Worm (Caenorhabditis elegans) whole organism, L4 larva: ENCODE measurements around the gene Y67D8B.2.
"Not testable (repeated sequence)": the region's sequence is repeated elsewhere in the genome, so short reads cannot be mapped to it uniquely, and the experiment has no call there.

Source experiments
- R02D3.7 ChIP-seq: fragments of 150-350 bp; sonication (generic microtip); optimal IDR thresholded peaks from 3 replicates; lab custom pipeline; 2014; ENCODE audit warnings: missing biosample characterization, missing genetic modification characterization
- Y105C5A.15 ChIP-seq: fragments of 200-800 bp; sonication (Bioruptor generic); IDR thresholded peaks from 2 replicates; pipeline ENCODE4 v1.3.6; 2022; ENCODE audit warnings: missing genetic modification characterization, missing compliant biosample characterization
- aha-1 ChIP-seq: fragments of 150-350 bp; peaks from one replicate; lab custom pipeline; 2014; ENCODE audit warnings: missing biosample characterization, missing genetic modification characterization
- attf-4 ChIP-seq: sonication (generic microtip); optimal IDR thresholded peaks from 3 replicates; lab custom pipeline; 2017; ENCODE audit warnings: missing biosample characterization, missing genetic modification characterization
- ceh-20 ChIP-seq: fragments of 200-800 bp; sonication (Bioruptor generic); IDR thresholded peaks from 2 replicates; pipeline ENCODE4 v1.3.6; 2022; ENCODE audit warnings: missing genetic modification reagents, missing genetic modification characterization, missing compliant biosample characterization
- ceh-28 ChIP-seq: fragments of 150-350 bp; optimal IDR thresholded peaks from 2 replicates; lab custom pipeline; 2014; ENCODE audit warnings: missing biosample characterization, missing genetic modification reagents, missing genetic modification characterization
- ceh-82 ChIP-seq: sonication (generic microtip); optimal IDR thresholded peaks from 2 replicates; lab custom pipeline; 2017; ENCODE audit warnings: missing biosample characterization, missing genetic modification characterization
- ctbp-1 ChIP-seq: fragments of 200-800 bp; sonication (Bioruptor generic); IDR thresholded peaks from 2 replicates; pipeline ENCODE4 v1.3.6; 2022; ENCODE audit warnings: missing genetic modification reagents, missing genetic modification characterization, missing compliant biosample characterization
- daf-16 ChIP-seq, 3 experiments: sonication (generic microtip); optimal IDR thresholded peaks; 2 replicates each; lab custom pipeline; 2016 to 2017; ENCODE audit warnings: missing genetic modification characterization in 3 of 3, missing genetic modification reagents in 3 of 3, mild to moderate bottlenecking in 2 of 3, missing compliant biosample characterization in 2 of 3, missing biosample characterization in 1 of 3, moderate library complexity in 1 of 3
- daf-19 ChIP-seq: fragments of 200-800 bp; sonication (Bioruptor generic); conservative IDR thresholded peaks from 2 replicates; pipeline ENCODE4 v1.3.6; 2022; ENCODE audit warnings: missing genetic modification characterization, missing compliant biosample characterization
- dmd-8 ChIP-seq: fragments of 200-800 bp; sonication (Bioruptor generic); IDR thresholded peaks from 2 replicates; pipeline ENCODE4 v1.3.6; 2022; ENCODE audit warnings: missing genetic modification characterization, missing compliant biosample characterization
- dve-1 ChIP-seq: sonication (generic microtip); optimal IDR thresholded peaks from 2 replicates; lab custom pipeline; 2017; ENCODE audit warnings: antibody characterized with exemption, mild to moderate bottlenecking, missing genetic modification characterization, missing compliant biosample characterization; ENCODE audit not compliant: insufficient read depth
- egl-43 ChIP-seq: fragments of 200-800 bp; sonication (Bioruptor generic); IDR thresholded peaks from 2 replicates; pipeline ENCODE4 v1.3.6; 2022; ENCODE audit warnings: missing genetic modification reagents, missing genetic modification characterization, missing compliant biosample characterization
- gei-8 ChIP-seq: fragments of 200-800 bp; sonication (Bioruptor generic); optimal IDR thresholded peaks from 2 replicates; lab custom pipeline; 2018; ENCODE audit warnings: mild to moderate bottlenecking, missing genetic modification characterization, missing compliant biosample characterization
- hlh-11 ChIP-seq: fragments of 200-800 bp; sonication (Bioruptor generic); optimal IDR thresholded peaks from 2 replicates; lab custom pipeline; 2018; ENCODE audit warnings: mild to moderate bottlenecking, missing genetic modification characterization, missing compliant biosample characterization
- hlh-30 ChIP-seq: sonication (generic microtip); optimal IDR thresholded peaks from 2 replicates; lab custom pipeline; 2017; ENCODE audit warnings: antibody characterized with exemption, mild to moderate bottlenecking, missing genetic modification characterization, missing compliant biosample characterization; ENCODE audit not compliant: insufficient read depth
- hmg-1.1 ChIP-seq: fragments of 200-800 bp; sonication (Bioruptor generic); IDR thresholded peaks from 2 replicates; pipeline ENCODE4 v1.3.6; 2022; ENCODE audit warnings: missing genetic modification reagents, missing genetic modification characterization, missing compliant biosample characterization
- lim-7 ChIP-seq: fragments of 200-800 bp; sonication (Bioruptor generic); IDR thresholded peaks from 2 replicates; pipeline ENCODE4 v1.3.6; 2022; ENCODE audit warnings: missing genetic modification characterization, missing compliant biosample characterization
- lin-1 ChIP-seq: fragments of 200-800 bp; sonication (Bioruptor generic); IDR thresholded peaks from 2 replicates; pipeline ENCODE4 v1.3.6; 2022; ENCODE audit warnings: missing genetic modification reagents, missing genetic modification characterization, missing compliant biosample characterization
- lin-29 ChIP-seq: fragments of 200-800 bp; sonication (Bioruptor generic); IDR thresholded peaks from 2 replicates; pipeline ENCODE4 v1.3.6; 2022; ENCODE audit warnings: missing genetic modification reagents, missing genetic modification characterization, missing compliant biosample characterization
- lsy-2 ChIP-seq, 2 experiments: fragments of 150-350 bp in 1 of 2; sonication (generic microtip) in 1 of 2; optimal IDR thresholded peaks; 2 replicates each; lab custom pipeline; 2014 to 2017; ENCODE audit warnings: missing biosample characterization in 2 of 2, missing genetic modification characterization in 2 of 2
- madf-5 ChIP-seq, 2 experiments: fragments of 200-800 bp; sonication (Bioruptor generic); IDR thresholded peaks; 2 replicates each; pipeline ENCODE4 v1.3.6; 2022; ENCODE audit warnings: missing compliant biosample characterization in 2 of 2, missing genetic modification characterization in 2 of 2
- madf-9 ChIP-seq: fragments of 200-800 bp; sonication (Bioruptor generic); conservative IDR thresholded peaks from 2 replicates; pipeline ENCODE4 v1.3.6; 2022; ENCODE audit warnings: missing genetic modification reagents, missing genetic modification characterization, missing compliant biosample characterization
- mes-2 ChIP-seq: sonication (generic microtip); optimal IDR thresholded peaks from 2 replicates; lab custom pipeline; 2016; ENCODE audit warnings: missing genotype, mild to moderate bottlenecking, missing genetic modification characterization, missing compliant biosample characterization; ENCODE audit not compliant: poor library complexity, severe bottlenecking
- nhr-237 ChIP-seq: sonication (generic microtip); optimal IDR thresholded peaks from 2 replicates; lab custom pipeline; 2017; ENCODE audit warnings: missing biosample characterization, missing genetic modification characterization
- nhr-25 ChIP-seq: sonication (generic microtip); optimal IDR thresholded peaks from 2 replicates; lab custom pipeline; 2017; ENCODE audit warnings: missing genetic modification characterization, mild to moderate bottlenecking, missing compliant biosample characterization, antibody characterized with exemption, moderate library complexity, borderline replicate concordance; ENCODE audit not compliant: insufficient read depth
- nhr-41 ChIP-seq: fragments of 200-800 bp; sonication (Bioruptor generic); IDR thresholded peaks from 2 replicates; pipeline ENCODE4 v1.3.6; 2022; ENCODE audit warnings: missing genetic modification reagents, missing genetic modification characterization, missing compliant biosample characterization
- nhr-42 ChIP-seq: fragments of 200-800 bp; sonication (Bioruptor generic); IDR thresholded peaks from 2 replicates; pipeline ENCODE4 v1.3.6; 2022; ENCODE audit warnings: missing genetic modification characterization, missing compliant biosample characterization
- nhr-48 ChIP-seq: sonication (generic microtip); optimal IDR thresholded peaks from 2 replicates; lab custom pipeline; 2016; ENCODE audit warnings: mild to moderate bottlenecking, missing genetic modification characterization, missing compliant biosample characterization
- nhr-6 ChIP-seq: fragments of 150-350 bp; optimal IDR thresholded peaks from 2 replicates; lab custom pipeline; 2014; ENCODE audit warnings: missing biosample characterization, missing genetic modification characterization
- pqm-1 ChIP-seq: sonication (generic microtip); optimal IDR thresholded peaks from 2 replicates; lab custom pipeline; 2017; ENCODE audit warnings: missing biosample characterization, missing genetic modification characterization
- rbr-2 ChIP-seq: sonication (generic microtip); optimal IDR thresholded peaks from 2 replicates; lab custom pipeline; 2016; ENCODE audit warnings: missing genotype, missing genetic modification characterization, missing compliant biosample characterization
- set-16 ChIP-seq: fragments of 200-800 bp; sonication (Bioruptor generic); IDR thresholded peaks from 2 replicates; pipeline ENCODE4 v1.3.6; 2022; ENCODE audit warnings: missing genetic modification reagents, missing genetic modification characterization, missing compliant biosample characterization
- skn-1 ChIP-seq: fragments of 150-350 bp; optimal IDR thresholded peaks from 2 replicates; lab custom pipeline; 2014; ENCODE audit warnings: missing biosample characterization, missing genetic modification characterization
- spr-3 ChIP-seq: fragments of 200-800 bp; sonication (Bioruptor generic); optimal IDR thresholded peaks from 2 replicates; lab custom pipeline; 2018; ENCODE audit warnings: mild to moderate bottlenecking, missing genetic modification characterization, missing compliant biosample characterization
- unc-39 ChIP-seq: sonication (generic microtip); optimal IDR thresholded peaks from 2 replicates; lab custom pipeline; 2017; ENCODE audit warnings: missing biosample characterization, missing genetic modification characterization
- unc-62 ChIP-seq, 3 experiments: fragments of 150-350 bp in 1 of 3; sonication (generic microtip); optimal IDR thresholded peaks in 2 of 3; peaks in 1 of 3; 1 replicate in 1 of 3; 2 replicates in 2 of 3; lab custom pipeline; 2014 to 2017; ENCODE audit warnings: missing biosample characterization in 3 of 3, missing genetic modification characterization in 3 of 3, missing genetic modification reagents in 3 of 3, missing genotype in 1 of 3
- vab-7 ChIP-seq: fragments of 200-800 bp; sonication (Bioruptor generic); IDR thresholded peaks from 2 replicates; pipeline ENCODE4 v1.3.6; 2022; ENCODE audit warnings: missing genetic modification reagents, missing genetic modification characterization, missing compliant biosample characterization
- zip-2 ChIP-seq: fragments of 150-350 bp; optimal IDR thresholded peaks from 2 replicates; lab custom pipeline; 2014; ENCODE audit warnings: missing biosample characterization, missing genetic modification characterization

Y67D8B.2 gene

ce11 chrIV:3196367-3196766 is 5.0 kb upstream of the Y67D8B.2 start:
- no peak for TF ChIP-seq R02D3.7
- TF ChIP-seq unc-62 (GFP tag; optimal IDR thresholded peaks at IDR 0.05 in 1 of 2; lab: Kevin White, UChicago) = peak in 1 of 2 experiments; percentile 92
- no peak for TF ChIP-seq unc-62 (tag; optimal IDR thresholded peaks at IDR 0.05; lab: Kevin White, UChicago)
- TF ChIP-seq, all 104 proteins: peak for 1

ce11 chrIV:3182920-3183319 is 8.4 kb downstream of the Y67D8B.2 start:
- TF ChIP-seq Y105C5A.15 (no peak), aha-1 (tag; lab: Kevin White, UChicago) (peak; percentile 94)

ce11 chrIV:3176067-3176758 is 15.2 kb downstream of the Y67D8B.2 start, which contains the start of gene nlp-81:
Gene nlp-81 (minus strand): TSS chrIV:3176117.
- TF ChIP-seq aha-1 (tag; lab: Kevin White, UChicago) (peak; percentile 0), egl-43 (GFP tag; lab: Robert Waterston, UW) (no peak), madf-9 (GFP tag; lab: Robert Waterston, UW) (no peak), nhr-6 (tag; lab: Kevin White, UChicago) (no peak), lim-7 (no peak)

ce11 chrIV:3172510-3172909 is 18.9 kb downstream of the Y67D8B.2 start, which contains the start of gene Y67D8B.1:
Gene Y67D8B.1 (minus strand): TSS chrIV:3172610.
- TF ChIP-seq spr-3 (GFP tag; lab: Kevin White, UChicago); zip-2 (tag; lab: Kevin White, UChicago); lin-1: not testable (repeated sequence)

DNA sequence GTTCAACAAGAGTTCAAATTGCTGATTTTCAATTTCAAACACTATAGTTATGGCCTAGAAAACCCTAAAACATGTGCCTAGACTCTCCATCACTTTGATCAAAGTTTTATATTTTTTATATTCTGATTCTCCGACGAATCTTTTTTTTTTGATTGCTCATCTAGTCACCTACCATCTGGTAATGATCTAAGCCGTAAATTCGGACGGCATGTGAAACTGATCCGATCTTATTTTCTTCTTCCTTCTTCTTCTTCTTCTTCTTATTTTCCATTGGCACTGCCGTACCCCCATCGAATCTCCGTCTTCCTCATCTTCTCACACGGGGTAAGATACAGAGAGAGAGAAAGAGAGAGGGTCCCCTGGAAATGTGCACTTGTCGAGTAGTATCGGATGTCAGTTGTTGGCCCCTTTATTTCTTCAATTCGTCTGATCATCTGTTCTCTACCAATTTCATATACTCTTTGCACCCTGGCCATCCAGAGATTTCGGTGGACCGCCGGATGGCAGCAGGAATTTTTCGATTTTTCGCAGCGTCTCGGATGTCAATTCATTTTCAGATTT is 22.6 kb downstream of the Y67D8B.2 start:
- TF ChIP-seq hlh-11 (tag; lab: Kevin White, UChicago) (peak; percentile 43), dmd-8 (GFP tag; lab: Robert Waterston, UW) (no peak), lsy-2 (tag; optimal IDR thresholded peaks at IDR 0.05; lab: Kevin White, UChicago) (peak in 1 of 2 experiments; percentile 2), daf-16 (GFP tag; optimal IDR thresholded peaks at IDR 0.05; lab: Kevin White, UChicago) (peak in 1 of 2 experiments; percentile 10), daf-16 (tag; optimal IDR thresholded peaks at IDR 0.05; lab: Kevin White, UChicago) (no peak), mes-2 (tag; lab: Kevin White, UChicago) (peak; percentile 17), nhr-42 (GFP tag; lab: Robert Waterston, UW) (peak; percentile 34; the same call in 1 of the 2 replicates), gei-8 (no peak)

ce11 chrIV:3166896-3167295 is 24.5 kb downstream of the Y67D8B.2 start:
- TF ChIP-seq hlh-30 (tag; lab: Kevin White, UChicago) = peak; percentile 13
- no peak for TF ChIP-seq vab-7
- no peak for TF ChIP-seq ctbp-1 (GFP tag; lab: Robert Waterston, UW)
- TF ChIP-seq ceh-28 (tag; lab: Kevin White, UChicago) = no peak
- peak; percentile 61 for TF ChIP-seq pqm-1
- no peak for TF ChIP-seq set-16
- TF ChIP-seq ceh-82 (tag; lab: Kevin White, UChicago) = no peak
- no peak for TF ChIP-seq R02D3.7
- no peak for TF ChIP-seq nhr-48
- TF ChIP-seq nhr-41 (GFP tag; lab: Robert Waterston, UW) = no peak
- TF ChIP-seq ceh-20 (GFP tag; lab: Robert Waterston, UW) = no peak
- no peak for TF ChIP-seq hmg-1.1 (GFP tag; lab: Robert Waterston, UW)
- no peak for TF ChIP-seq nhr-237 (tag; lab: Kevin White, UChicago)
- no peak for TF ChIP-seq nhr-25 (tag; lab: Kevin White, UChicago)
- TF ChIP-seq lin-29 = no peak
- no peak for TF ChIP-seq attf-4 (tag; lab: Kevin White, UChicago)
- TF ChIP-seq rbr-2 (tag; lab: Kevin White, UChicago) = no peak
- no peak for TF ChIP-seq daf-19 (GFP tag; lab: Robert Waterston, UW)
- no peak for TF ChIP-seq madf-5 (GFP tag; IDR thresholded peaks at IDR 0.05; lab: Robert Waterston, UW)
- TF ChIP-seq skn-1 (tag; lab: Kevin White, UChicago) = no peak
- no peak for TF ChIP-seq unc-39 (tag; lab: Kevin White, UChicago)
- peak; percentile 46 for TF ChIP-seq dve-1 (tag; lab: Kevin White, UChicago)
- TF ChIP-seq nhr-6 (tag; lab: Kevin White, UChicago) = no peak
